Worm (Caenorhabditis elegans) whole organism, midembryonic: ENCODE measurements around the gene F23F12.3.

Experiments
- T22C8.4 ChIP-seq: fragments of 200-800 bp; sonication (Bioruptor generic); IDR thresholded peaks from 2 replicates; pipeline ENCODE4 v1.3.6; 2022; ENCODE audit warnings: missing genetic modification characterization, missing compliant biosample characterization
- cog-1 ChIP-seq: sonication (generic microtip); optimal IDR thresholded peaks from 2 replicates; lab custom pipeline; 2016; ENCODE audit warnings: missing genetic modification characterization, missing compliant biosample characterization
- flt-1 ChIP-seq: fragments of 200-800 bp; sonication (Bioruptor generic); IDR thresholded peaks from 2 replicates; pipeline ENCODE4 v1.3.6; 2022; ENCODE audit warnings: missing genetic modification characterization, missing compliant biosample characterization
- klf-2 ChIP-seq: fragments of 200-800 bp; sonication (Bioruptor generic); conservative IDR thresholded peaks from 2 replicates; pipeline ENCODE4 v1.3.6; 2022; ENCODE audit warnings: missing genetic modification reagents, missing genetic modification characterization, missing compliant biosample characterization
- med-1 ChIP-seq: sonication (generic microtip); optimal IDR thresholded peaks from 2 replicates; lab custom pipeline; 2017; ENCODE audit warnings: missing genetic modification characterization, mild to moderate bottlenecking, missing compliant biosample characterization, antibody characterized with exemption, missing genetic modification reagents; ENCODE audit not compliant: insufficient read depth
- ref-1 ChIP-seq: fragments of 200-800 bp; sonication (Bioruptor generic); conservative IDR thresholded peaks from 2 replicates; pipeline ENCODE4 v1.3.6; 2022; ENCODE audit warnings: missing genetic modification reagents, missing genetic modification characterization, missing compliant biosample characterization
- tab-1 ChIP-seq: fragments of 200-800 bp; sonication (Bioruptor generic); IDR thresholded peaks from 2 replicates; pipeline ENCODE4 v1.3.6; 2022; ENCODE audit warnings: missing genetic modification characterization, missing compliant biosample characterization
- ztf-23 ChIP-seq: fragments of 200-800 bp; sonication (Bioruptor generic); IDR thresholded peaks from 2 replicates; pipeline ENCODE4 v1.3.6; 2022; ENCODE audit warnings: missing genetic modification reagents, missing genetic modification characterization, missing compliant biosample characterization
- ztf-29 ChIP-seq: fragments of 200-800 bp; sonication (Bioruptor generic); IDR thresholded peaks from 2 replicates; pipeline ENCODE4 v1.3.6; 2022; ENCODE audit warnings: missing genetic modification reagents, missing genetic modification characterization, missing compliant biosample characterization

The F23F12.3 gene

DNA sequence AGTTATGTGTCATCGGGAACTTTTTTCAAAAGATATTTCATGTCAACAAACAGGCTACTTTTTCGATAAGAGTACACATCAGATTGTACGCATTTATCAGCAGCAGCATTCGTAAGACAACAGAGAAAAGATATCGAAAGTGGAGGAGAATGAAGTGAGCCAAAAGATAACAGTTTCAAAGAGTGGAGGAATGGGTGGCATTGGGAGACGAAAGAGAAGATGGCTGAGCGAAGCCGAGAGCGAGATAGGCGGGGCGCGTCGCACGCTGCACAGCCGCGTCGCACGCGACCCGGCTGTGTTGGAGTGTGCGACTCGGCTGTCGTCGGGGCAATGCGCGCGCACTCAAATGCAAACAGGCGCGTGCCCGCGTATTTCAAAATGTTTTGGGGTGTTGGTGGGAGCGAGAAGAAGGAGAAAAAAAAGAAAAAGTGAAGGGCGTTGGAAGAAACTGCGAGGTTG lies 36.2 kb upstream of the F23F12.3 start:
- peak; percentile 52; the same call in 1 of the 2 replicates for TF ChIP-seq ztf-29 (GFP tag; lab: Robert Waterston, UW)
- TF ChIP-seq ref-1 (GFP tag; lab: Robert Waterston, UW), result no peak
- 0 out of 2 replicates have a peak, but pooled peaks have one; percentile 6 for TF ChIP-seq ztf-23

DNA sequence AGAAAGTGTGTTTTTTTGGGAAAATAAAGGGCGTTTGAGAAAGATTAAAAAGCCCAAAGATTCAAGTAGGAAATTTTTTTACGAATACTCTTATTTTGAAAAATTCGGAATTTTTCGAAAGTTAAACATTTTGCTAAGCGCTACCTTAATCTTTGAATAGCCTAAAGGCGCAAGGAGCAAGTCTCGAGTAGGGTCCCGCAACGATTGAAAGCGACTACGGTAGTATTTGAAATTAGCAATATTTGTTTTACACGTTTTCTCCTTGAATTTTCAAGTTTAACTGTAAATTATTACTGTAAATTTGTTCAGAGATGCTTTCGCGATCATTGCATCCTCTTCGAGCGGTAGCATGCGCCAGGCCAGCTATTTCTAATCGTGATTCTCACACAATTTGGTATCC lies 35.4 kb upstream of the F23F12.3 start, which contains the start of gene nduf-2.2:
nduf-2.2 (plus strand) TSS at position 310 of the 400 bp plus-strand sequence.
- no peak for TF ChIP-seq tab-1 (GFP tag; lab: Robert Waterston, UW)
- TF ChIP-seq ztf-29 (GFP tag; lab: Robert Waterston, UW), result no peak
- TF ChIP-seq ref-1 (GFP tag; lab: Robert Waterston, UW), result no peak
- no peak for TF ChIP-seq klf-2 (GFP tag; lab: Robert Waterston, UW)
- TF ChIP-seq T22C8.4 (GFP tag; lab: Robert Waterston, UW), result no peak
- no peak for TF ChIP-seq med-1
- TF ChIP-seq cog-1 (tag; lab: Kevin White, UChicago), result no peak
- TF ChIP-seq ztf-23, result no peak
- no peak for TF ChIP-seq flt-1

DNA sequence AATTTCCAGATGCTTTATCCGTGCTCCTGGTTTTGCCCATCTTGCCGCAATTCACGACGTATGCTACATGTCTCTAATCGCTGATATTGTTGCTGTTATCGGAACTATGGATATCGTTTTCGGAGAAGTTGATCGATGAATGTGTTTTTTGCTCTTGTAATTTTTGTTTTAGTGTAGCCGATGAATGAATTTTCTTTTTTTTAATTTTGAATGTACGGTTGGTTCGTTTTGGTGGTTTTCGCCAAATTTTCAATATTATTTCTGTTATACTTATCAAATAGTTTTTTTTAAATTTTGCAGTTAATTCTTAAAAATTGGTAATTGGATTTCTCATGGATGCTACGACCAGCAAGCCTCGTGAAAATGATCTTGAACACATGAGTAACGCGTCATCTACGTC lies 33.3 kb upstream of the F23F12.3 start, which contains the start of gene T26A5.2:
T26A5.2 (plus strand) TSS at position 301 of the 400 bp plus-strand sequence.
- no peak for TF ChIP-seq tab-1 (GFP tag; lab: Robert Waterston, UW)
- no peak for TF ChIP-seq T22C8.4 (GFP tag; lab: Robert Waterston, UW)
- no peak for TF ChIP-seq ztf-23
- TF ChIP-seq med-1, result no peak
- no peak for TF ChIP-seq klf-2 (GFP tag; lab: Robert Waterston, UW)
- TF ChIP-seq cog-1 (tag; lab: Kevin White, UChicago), result no peak
- TF ChIP-seq ref-1 (GFP tag; lab: Robert Waterston, UW), result no peak

DNA sequence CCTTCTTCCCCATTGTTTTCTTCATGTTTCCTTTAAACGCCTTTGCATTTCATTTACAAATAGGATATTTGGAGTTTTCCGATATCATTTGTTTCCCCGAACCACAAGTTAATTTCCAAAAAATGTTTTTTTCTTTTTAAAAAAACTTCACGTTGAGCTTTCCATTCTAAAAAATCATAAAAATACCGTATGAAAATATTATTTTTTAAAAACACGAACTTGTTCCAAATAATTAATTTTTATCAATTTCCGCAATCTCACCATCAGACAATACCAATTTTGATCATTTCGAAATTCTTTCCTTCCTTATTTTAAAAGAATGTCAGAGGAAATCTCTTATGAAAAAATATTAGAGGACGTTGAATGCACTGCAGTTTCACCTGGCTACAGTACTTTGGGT lies 28.9 kb upstream of the F23F12.3 start, which contains the start of gene wht-6:
wht-6 (plus strand) TSS at position 301 of the 400 bp plus-strand sequence.
- no peak for TF ChIP-seq ref-1 (GFP tag; lab: Robert Waterston, UW)
- no peak for TF ChIP-seq ztf-23
- no peak for TF ChIP-seq flt-1
- no peak for TF ChIP-seq T22C8.4 (GFP tag; lab: Robert Waterston, UW)
- TF ChIP-seq tab-1 (GFP tag; lab: Robert Waterston, UW), result no peak
- no peak for TF ChIP-seq ztf-29 (GFP tag; lab: Robert Waterston, UW)
- no peak for TF ChIP-seq med-1
- TF ChIP-seq cog-1 (tag; lab: Kevin White, UChicago), result no peak
- TF ChIP-seq klf-2 (GFP tag; lab: Robert Waterston, UW), result no peak

DNA sequence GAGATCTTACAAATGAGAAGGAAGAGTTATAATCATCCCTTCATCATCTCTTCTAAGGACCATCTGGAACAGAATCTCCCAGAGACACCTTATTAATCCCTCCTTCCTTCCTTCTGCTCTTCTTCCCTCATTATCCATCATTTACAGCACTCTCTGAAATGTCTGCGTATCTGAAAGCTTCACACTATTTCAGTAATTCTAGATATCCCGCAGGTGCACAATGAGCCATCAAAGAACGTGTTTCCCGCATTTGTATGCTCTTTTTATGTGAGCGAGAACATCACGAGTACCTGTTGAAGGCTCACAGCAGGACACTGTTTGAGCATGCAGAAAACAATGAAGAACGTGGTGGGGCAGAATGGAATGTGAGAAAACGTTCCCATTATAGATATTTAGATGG lies 23.9 kb upstream of the F23F12.3 start:
- TF ChIP-seq med-1 (no peak), ref-1 (GFP tag; lab: Robert Waterston, UW) (no peak), T22C8.4 (GFP tag; lab: Robert Waterston, UW) (no peak), tab-1 (GFP tag; lab: Robert Waterston, UW) (no peak), cog-1 (tag; lab: Kevin White, UChicago) (no peak), flt-1 (no peak), klf-2 (GFP tag; lab: Robert Waterston, UW) (no peak), ztf-29 (GFP tag; lab: Robert Waterston, UW) (no peak)

DNA sequence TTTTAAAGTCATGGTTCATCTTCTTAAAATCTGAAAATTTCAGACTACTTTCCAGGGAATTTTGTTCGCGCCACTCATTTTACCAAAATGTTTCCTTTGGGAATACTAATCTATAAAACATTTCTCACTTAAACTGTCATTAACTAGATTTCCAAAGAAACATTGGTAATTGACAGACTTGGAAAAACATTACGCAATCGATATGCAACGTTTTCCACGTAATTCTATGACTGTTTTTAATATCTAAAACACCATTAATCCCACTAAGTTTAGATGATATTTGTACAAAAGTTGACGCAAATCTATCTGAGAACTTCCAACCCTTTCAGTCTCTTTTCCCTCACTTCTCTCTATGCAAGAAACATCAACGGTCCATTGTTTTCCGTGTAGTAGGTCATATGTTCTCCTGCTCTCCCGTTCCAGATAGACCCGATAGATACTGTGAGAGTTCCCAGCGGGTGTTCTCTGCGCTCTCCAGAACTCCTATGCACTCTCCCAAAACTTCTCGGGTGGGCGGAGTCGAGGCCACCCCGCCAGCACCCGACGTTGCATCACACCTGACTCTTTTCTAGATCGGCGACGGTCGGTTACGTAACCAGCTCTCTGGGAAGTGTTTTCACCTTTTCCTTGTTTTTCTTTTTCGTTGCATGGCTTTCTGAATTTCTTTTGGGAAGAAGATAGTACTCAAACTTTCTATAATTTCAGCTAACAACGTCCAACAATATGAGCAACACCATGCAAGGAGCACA lies 21.9 kb upstream of the F23F12.3 start, which contains the start of gene zip-8:
zip-8 (plus strand) TSS at position 700 of the 749 bp plus-strand sequence.
- TF ChIP-seq med-1 (no peak), cog-1 (tag; lab: Kevin White, UChicago) (no peak), ref-1 (GFP tag; lab: Robert Waterston, UW) (no peak), ztf-23 (no peak), T22C8.4 (GFP tag; lab: Robert Waterston, UW) (no peak), flt-1 (no peak), ztf-29 (GFP tag; lab: Robert Waterston, UW) (no peak), tab-1 (GFP tag; lab: Robert Waterston, UW) (no peak), klf-2 (GFP tag; lab: Robert Waterston, UW) (no peak)

DNA sequence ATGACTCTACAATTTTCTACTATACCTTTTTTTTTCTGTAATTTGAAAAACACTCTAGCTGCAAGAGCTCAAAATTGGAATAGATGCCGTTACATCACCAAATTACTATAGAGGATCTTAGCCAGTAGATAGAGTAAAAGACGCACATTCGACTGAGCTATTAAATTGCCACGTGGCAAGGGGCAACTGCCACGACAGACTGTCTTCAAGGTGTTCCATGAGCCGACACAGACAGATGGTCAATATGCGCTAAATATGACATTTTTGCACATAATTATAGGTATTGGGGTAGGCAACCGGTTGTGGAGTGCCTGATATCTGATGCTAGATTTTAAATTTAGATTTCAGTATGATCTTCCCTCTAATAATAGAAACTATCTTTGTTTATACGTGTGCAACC lies 20.9 kb upstream of the F23F12.3 start:
- TF ChIP-seq ref-1 (GFP tag; lab: Robert Waterston, UW), result no peak
- TF ChIP-seq tab-1 (GFP tag; lab: Robert Waterston, UW), result no peak
- no peak for TF ChIP-seq flt-1
- TF ChIP-seq klf-2 (GFP tag; lab: Robert Waterston, UW), result no peak
- TF ChIP-seq T22C8.4 (GFP tag; lab: Robert Waterston, UW), result no peak
- TF ChIP-seq cog-1 (tag; lab: Kevin White, UChicago), result no peak
- TF ChIP-seq med-1, result no peak
- TF ChIP-seq ztf-29 (GFP tag; lab: Robert Waterston, UW), result no peak
- no peak for TF ChIP-seq ztf-23

DNA sequence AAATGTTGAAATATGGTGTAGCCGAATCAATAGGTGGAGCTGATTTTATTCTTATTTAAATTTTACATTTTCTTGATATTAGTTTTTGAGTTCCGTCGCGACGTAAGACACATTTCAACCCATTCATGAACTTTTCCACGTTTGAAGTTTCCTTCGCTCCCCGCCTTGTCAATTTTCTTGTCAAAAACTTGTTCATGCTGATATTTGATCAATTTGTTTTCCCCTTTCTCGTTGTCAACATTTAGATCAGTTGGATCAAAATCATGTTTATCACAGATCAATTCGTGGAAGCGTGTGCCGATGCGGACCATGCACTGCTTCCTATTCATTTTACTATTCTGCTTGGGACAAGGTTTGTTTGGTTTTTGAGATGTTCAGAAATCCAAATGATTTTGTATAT lies 17.4 kb upstream of the F23F12.3 start, which contains the start of gene chtb-2:
chtb-2 (plus strand) TSS at position 301 of the 400 bp plus-strand sequence.
- TF ChIP-seq ref-1 (GFP tag; lab: Robert Waterston, UW) (no peak), cog-1 (tag; lab: Kevin White, UChicago) (no peak), ztf-29 (GFP tag; lab: Robert Waterston, UW) (no peak), ztf-23 (no peak), tab-1 (GFP tag; lab: Robert Waterston, UW) (no peak), flt-1 (no peak), klf-2 (GFP tag; lab: Robert Waterston, UW) (no peak), T22C8.4 (GFP tag; lab: Robert Waterston, UW) (no peak), med-1 (no peak)

DNA sequence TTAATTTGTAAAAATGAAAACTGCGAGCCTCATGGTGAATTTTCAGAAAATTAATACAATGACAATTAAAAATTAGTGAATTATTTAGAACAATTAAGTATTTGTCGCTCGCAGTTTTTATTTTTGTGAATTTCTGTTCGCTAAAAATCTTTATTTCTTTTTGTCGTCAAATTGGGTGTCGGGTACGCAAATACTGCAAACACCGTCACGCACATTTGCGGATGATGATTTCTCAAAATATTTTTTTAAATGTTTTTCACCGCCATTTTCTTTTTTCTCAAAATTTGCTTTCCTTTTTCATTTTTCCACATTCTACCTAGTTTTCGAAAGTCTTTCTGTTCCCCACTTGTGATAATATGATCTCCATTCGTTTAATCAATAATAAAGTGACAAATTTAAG lies 11.4 kb upstream of the F23F12.3 start:
- no peak for TF ChIP-seq T22C8.4 (GFP tag; lab: Robert Waterston, UW)
- no peak for TF ChIP-seq ztf-23
- TF ChIP-seq cog-1 (tag; lab: Kevin White, UChicago), result no peak
- no peak for TF ChIP-seq flt-1
- no peak for TF ChIP-seq tab-1 (GFP tag; lab: Robert Waterston, UW)
- TF ChIP-seq ztf-29 (GFP tag; lab: Robert Waterston, UW), result no peak
- no peak for TF ChIP-seq ref-1 (GFP tag; lab: Robert Waterston, UW)
- TF ChIP-seq med-1, result no peak
